Fruit fly (Drosophila melanogaster) whole organism, wandering third instar larva: ENCODE data around the gene CG13842.

Source experiments
- Abd-B ChIP-seq: fragments of >200 bp; optimal IDR thresholded peaks from 2 replicates; lab custom pipeline; 2017; ENCODE audit warnings: missing biosample characterization, missing genetic modification characterization
- CG9705 ChIP-seq: fragments of 200-800 bp; sonication (Bioruptor generic); optimal IDR thresholded peaks from 2 replicates; lab custom pipeline; 2018; ENCODE audit warnings: missing biosample characterization, mild to moderate bottlenecking, missing genetic modification characterization
- CrebA ChIP-seq: fragments of 200-800 bp; sonication (Bioruptor generic); optimal IDR thresholded peaks from 2 replicates; lab custom pipeline; 2016; ENCODE audit warnings: missing biosample characterization, mild to moderate bottlenecking, missing genetic modification characterization, borderline replicate concordance
- Dfd ChIP-seq: fragments of >200 bp; optimal IDR thresholded peaks from 2 replicates; lab custom pipeline; 2017; ENCODE audit warnings: missing biosample characterization, missing genetic modification characterization
- Dif ChIP-seq: fragments of 200-275, 200-300 bp; sonication (Bioruptor generic); optimal IDR thresholded peaks from 2 replicates; lab custom pipeline; 2018; ENCODE audit warnings: missing biosample characterization, missing genetic modification characterization; ENCODE audit not compliant: partially characterized antibody
- GATAd ChIP-seq: sonication (Bioruptor generic); optimal IDR thresholded peaks from 2 replicates; lab custom pipeline; 2016; ENCODE audit warnings: missing biosample characterization, missing genetic modification characterization
- HLH106 ChIP-seq: fragments of 200-800 bp; optimal IDR thresholded peaks from 3 replicates; lab custom pipeline; 2019; ENCODE audit warnings: missing biosample characterization, mild to moderate bottlenecking, missing genetic modification characterization, moderate library complexity
- Hnf4 ChIP-seq: fragments of 200-800 bp; sonication (Bioruptor generic); optimal IDR thresholded peaks from 2 replicates; lab custom pipeline; 2016; ENCODE audit warnings: missing biosample characterization, mild to moderate bottlenecking, missing genetic modification characterization
- Hr83 ChIP-seq: fragments of 200-300 bp; sonication (Bioruptor generic); optimal IDR thresholded peaks from 2 replicates; lab custom pipeline; 2016; ENCODE audit warnings: missing biosample characterization, mild to moderate bottlenecking, missing genetic modification characterization, moderate library complexity; ENCODE audit not compliant: poor library complexity, severe bottlenecking
- Myc ChIP-seq: fragments of >200 bp; optimal IDR thresholded peaks from 2 replicates; lab custom pipeline; 2017
- N ChIP-seq: fragments of >200 bp; optimal IDR thresholded peaks from 2 replicates; lab custom pipeline; 2018; ENCODE audit warnings: missing biosample characterization, missing external identifiers, missing genetic modification characterization
- OdsH ChIP-seq: fragments of 200-800 bp; sonication (Bioruptor generic); optimal IDR thresholded peaks from 2 replicates; lab custom pipeline; 2016; ENCODE audit warnings: missing biosample characterization, mild to moderate bottlenecking, missing genetic modification characterization
- Rel ChIP-seq, 2 experiments: fragments of 200-800 bp; sonication (Bioruptor generic) in 1 of 2; optimal IDR thresholded peaks; 2 replicates in 1 of 2; 3 replicates in 1 of 2; lab custom pipeline; 2016 to 2019; ENCODE audit warnings: mild to moderate bottlenecking in 2 of 2, missing biosample characterization in 2 of 2, missing genetic modification characterization in 2 of 2, moderate library complexity in 1 of 2
- Sp1 ChIP-seq: fragments of 200-800 bp; sonication (Bioruptor generic); optimal IDR thresholded peaks from 3 replicates; lab custom pipeline; 2019; ENCODE audit warnings: missing biosample characterization, mild to moderate bottlenecking, missing genetic modification characterization, moderate library complexity
- Vsx2 ChIP-seq: fragments of 200-300, 225-300 bp; sonication (Bioruptor generic); optimal IDR thresholded peaks from 2 replicates; lab custom pipeline; 2018; ENCODE audit warnings: missing biosample characterization, missing genetic modification characterization; ENCODE audit not compliant: partially characterized antibody
- br ChIP-seq: fragments of 200-800 bp; sonication (Bioruptor generic); optimal IDR thresholded peaks from 2 replicates; lab custom pipeline; 2016; ENCODE audit warnings: missing biosample characterization, missing genetic modification characterization
- brk ChIP-seq: fragments of 200-800 bp; sonication (Bioruptor generic); optimal IDR thresholded peaks from 2 replicates; lab custom pipeline; 2016; ENCODE audit warnings: missing biosample characterization, mild to moderate bottlenecking, missing genetic modification characterization
- dl ChIP-seq, 2 experiments: fragments of 175-275, 200-275 bp in 1 of 2; fragments of 200-275 bp in 1 of 2; sonication (Bioruptor generic); optimal IDR thresholded peaks; lab custom pipeline; 2018; ENCODE audit warnings: mild to moderate bottlenecking in 2 of 2, missing biosample characterization in 2 of 2, missing genetic modification characterization in 2 of 2, moderate library complexity in 2 of 2; ENCODE audit not compliant: partially characterized antibody in 2 of 2, insufficient read depth in 1 of 2
- dsf ChIP-seq: sonication (Bioruptor generic); optimal IDR thresholded peaks from 2 replicates; lab custom pipeline; 2016; ENCODE audit warnings: missing biosample characterization, missing genetic modification characterization, borderline replicate concordance
- ey ChIP-seq: fragments of 200-800 bp; sonication (Bioruptor generic); optimal IDR thresholded peaks from 2 replicates; lab custom pipeline; 2016; ENCODE audit warnings: missing biosample characterization, missing genetic modification characterization
- foxo ChIP-seq, 2 experiments: fragments of 200-800 bp; sonication (Bioruptor generic); optimal IDR thresholded peaks; 2 replicates in 1 of 2; 3 replicates in 1 of 2; lab custom pipeline; 2016 to 2017; ENCODE audit warnings: missing biosample characterization in 2 of 2, missing genetic modification characterization in 2 of 2
- fru ChIP-seq: fragments of 200-800 bp; sonication (Bioruptor generic); optimal IDR thresholded peaks from 3 replicates; lab custom pipeline; 2016; ENCODE audit warnings: missing biosample characterization, mild to moderate bottlenecking, missing genetic modification characterization
- h ChIP-seq: fragments of 200-800 bp; sonication (Bioruptor generic); optimal IDR thresholded peaks from 3 replicates; lab custom pipeline; 2016; ENCODE audit warnings: missing biosample characterization, mild to moderate bottlenecking, missing genetic modification characterization
- jim ChIP-seq: fragments of 175-275, 200-325 bp; sonication (Bioruptor generic); optimal IDR thresholded peaks from 2 replicates; lab custom pipeline; 2016; ENCODE audit warnings: missing biosample characterization, mild to moderate bottlenecking, missing genetic modification characterization
- psq ChIP-seq: fragments of 200-800 bp; sonication (Bioruptor generic); optimal IDR thresholded peaks from 3 replicates; lab custom pipeline; 2017; ENCODE audit warnings: missing biosample characterization, mild to moderate bottlenecking, missing genetic modification characterization, moderate library complexity
- rgr ChIP-seq: fragments of 200-800 bp; sonication (Bioruptor generic); optimal IDR thresholded peaks from 3 replicates; lab custom pipeline; 2016; ENCODE audit warnings: missing biosample characterization, mild to moderate bottlenecking, missing genetic modification characterization
- sage ChIP-seq: fragments of 200-800 bp; sonication (Bioruptor generic); optimal IDR thresholded peaks from 2 replicates; lab custom pipeline; 2016; ENCODE audit warnings: missing biosample characterization, mild to moderate bottlenecking, missing genetic modification characterization
- sv ChIP-seq: fragments of 200-800 bp; sonication (Bioruptor generic); optimal IDR thresholded peaks from 3 replicates; lab custom pipeline; 2016; ENCODE audit warnings: missing biosample characterization, missing genetic modification characterization
- tai ChIP-seq: sonication (Bioruptor generic); optimal IDR thresholded peaks from 2 replicates; lab custom pipeline; 2016; ENCODE audit warnings: missing biosample characterization, missing genetic modification characterization

CG13842 gene

dm6 chr3R:22752929-22753328, 45.9 kb upstream of the CG13842 start:
- TF ChIP-seq CrebA (GFP tag; lab: Kevin White, UChicago) (no peak), dsf (GFP tag; lab: Kevin White, UChicago) (no peak), brk (GFP tag; lab: Kevin White, UChicago) (no peak), Vsx2 (no peak), Rel (GFP tag; optimal IDR thresholded peaks at IDR 0.05; lab: Kevin White, UChicago) (no peak), Rel (tag; optimal IDR thresholded peaks at IDR 0.05; lab: Kevin White, UChicago) (no peak), ey (GFP tag; lab: Kevin White, UChicago) (no peak), Myc (lab: Kevin White, UChicago) (no peak), tai (GFP tag; lab: Kevin White, UChicago) (no peak)
- TF ChIP-seq, all 38 proteins: peak for 0

- no peak for TF ChIP-seq jim (GFP tag; lab: Kevin White, UChicago)
- no peak for TF ChIP-seq Sp1 (GFP tag; lab: Kevin White, UChicago)
- no peak for TF ChIP-seq sage
Observed at dm6 chr3R:22751698-22752097, 44.6 kb upstream of the CG13842 start.

dm6 chr3R:22751111-22751510, 44.0 kb upstream of the CG13842 start:
- TF ChIP-seq N (peak; percentile 6), sv (no peak), Myc (lab: Kevin White, UChicago) (no peak), rgr (GFP tag; lab: Kevin White, UChicago) (peak; percentile 11), fru (GFP tag; lab: Kevin White, UChicago) (no peak), Dif (GFP tag; lab: Kevin White, UChicago) (no peak), Abd-B (no peak), sage (no peak), ey (GFP tag; lab: Kevin White, UChicago) (peak; percentile 5)
- TF ChIP-seq, all 38 proteins: peak for 3

dm6 chr3R:22750534-22750947, 43.5 kb upstream of the CG13842 start, which contains the start of the genes rumi, CG7029 and Usp12-46:
Gene rumi (minus strand): TSS chr3R:22750597.
Gene CG7029 (plus strand): TSS chr3R:22750901.
Gene Usp12-46 (plus strand): TSS chr3R:22750901.
- peak; percentile 82 for TF ChIP-seq Hr83 (GFP tag; lab: Kevin White, UChicago)
- TF ChIP-seq foxo (GFP tag; optimal IDR thresholded peaks at IDR 0.05; lab: Kevin White, UChicago), result peak; percentile 59 to 90
- TF ChIP-seq sv, result peak; percentile 69
- TF ChIP-seq N, result no peak
- TF ChIP-seq HLH106 (tag; lab: Kevin White, UChicago), result peak; percentile 86
- no peak for TF ChIP-seq dsf (GFP tag; lab: Kevin White, UChicago)
- no peak for TF ChIP-seq Dfd (GFP tag; lab: Kevin White, UChicago)
- TF ChIP-seq ey (GFP tag; lab: Kevin White, UChicago), result peak; percentile 86
- TF ChIP-seq jim (GFP tag; lab: Kevin White, UChicago), result no peak
- peak; percentile 83 for TF ChIP-seq Sp1 (GFP tag; lab: Kevin White, UChicago)
- no peak for TF ChIP-seq Rel (GFP tag; optimal IDR thresholded peaks at IDR 0.05; lab: Kevin White, UChicago)
- peak; percentile 56 for TF ChIP-seq Rel (tag; optimal IDR thresholded peaks at IDR 0.05; lab: Kevin White, UChicago)
- TF ChIP-seq dl (GFP tag; optimal IDR thresholded peaks at IDR 0.05; lab: Kevin White, UChicago; ENCODE audit: insufficient read depth in 1 of 2, partially characterized antibody in 2 of 2), result no peak
- TF ChIP-seq psq (GFP tag; lab: Kevin White, UChicago), result peak; percentile 64
- TF ChIP-seq rgr (GFP tag; lab: Kevin White, UChicago), result peak; percentile 89
- TF ChIP-seq fru (GFP tag; lab: Kevin White, UChicago), result peak; percentile 86
- TF ChIP-seq Hnf4 (GFP tag; lab: Kevin White, UChicago), result no peak
- no peak for TF ChIP-seq Vsx2
- TF ChIP-seq CG9705 (GFP tag; lab: Kevin White, UChicago), result peak; percentile 78
- TF ChIP-seq Myc (lab: Kevin White, UChicago), result no peak
- TF ChIP-seq h (GFP tag; lab: Kevin White, UChicago), result peak; percentile 8
- peak; percentile 65 for TF ChIP-seq OdsH
- TF ChIP-seq brk (GFP tag; lab: Kevin White, UChicago), result no peak
- peak; percentile 49 for TF ChIP-seq GATAd (GFP tag; lab: Kevin White, UChicago)
- peak; percentile 85 for TF ChIP-seq br
- no peak for TF ChIP-seq Abd-B
- TF ChIP-seq, all 38 proteins: peak for 15

dm6 chr3R:22750039-22750438, 43.0 kb upstream of the CG13842 start:
- TF ChIP-seq Dfd (GFP tag; lab: Kevin White, UChicago), result no peak
- TF ChIP-seq, all 38 proteins: peak for 0
